Fruit fly (Drosophila melanogaster) whole organism, wandering third instar larva: ENCODE data around the gene CG43630.

Experiments used
- Abd-B ChIP-seq: fragments of >200 bp; optimal IDR thresholded peaks from 2 replicates; lab custom pipeline; 2017; ENCODE audit warnings: missing biosample characterization, missing genetic modification characterization
- CG32264 ChIP-seq: fragments of 200-800 bp; sonication (Bioruptor generic); optimal IDR thresholded peaks from 2 replicates; lab custom pipeline; 2016; ENCODE audit warnings: missing biosample characterization, missing genetic modification characterization
- CG9705 ChIP-seq: fragments of 200-800 bp; sonication (Bioruptor generic); optimal IDR thresholded peaks from 2 replicates; lab custom pipeline; 2018; ENCODE audit warnings: missing biosample characterization, mild to moderate bottlenecking, missing genetic modification characterization
- CrebA ChIP-seq: fragments of 200-800 bp; sonication (Bioruptor generic); optimal IDR thresholded peaks from 2 replicates; lab custom pipeline; 2016; ENCODE audit warnings: missing biosample characterization, mild to moderate bottlenecking, missing genetic modification characterization, borderline replicate concordance
- Dfd ChIP-seq: fragments of >200 bp; optimal IDR thresholded peaks from 2 replicates; lab custom pipeline; 2017; ENCODE audit warnings: missing biosample characterization, missing genetic modification characterization
- Dif ChIP-seq: fragments of 200-275, 200-300 bp; sonication (Bioruptor generic); optimal IDR thresholded peaks from 2 replicates; lab custom pipeline; 2018; ENCODE audit warnings: missing biosample characterization, missing genetic modification characterization; ENCODE audit not compliant: partially characterized antibody
- GATAd ChIP-seq: sonication (Bioruptor generic); optimal IDR thresholded peaks from 2 replicates; lab custom pipeline; 2016; ENCODE audit warnings: missing biosample characterization, missing genetic modification characterization
- HLH106 ChIP-seq: fragments of 200-800 bp; optimal IDR thresholded peaks from 3 replicates; lab custom pipeline; 2019; ENCODE audit warnings: missing biosample characterization, mild to moderate bottlenecking, missing genetic modification characterization, moderate library complexity
- Hnf4 ChIP-seq: fragments of 200-800 bp; sonication (Bioruptor generic); optimal IDR thresholded peaks from 2 replicates; lab custom pipeline; 2016; ENCODE audit warnings: missing biosample characterization, mild to moderate bottlenecking, missing genetic modification characterization
- Hr78 ChIP-seq: fragments of >200 bp; optimal IDR thresholded peaks from 2 replicates; lab custom pipeline; 2017; ENCODE audit warnings: missing biosample characterization, missing genetic modification characterization
- Hr83 ChIP-seq: fragments of 200-300 bp; sonication (Bioruptor generic); optimal IDR thresholded peaks from 2 replicates; lab custom pipeline; 2016; ENCODE audit warnings: missing biosample characterization, mild to moderate bottlenecking, missing genetic modification characterization, moderate library complexity; ENCODE audit not compliant: poor library complexity, severe bottlenecking
- Jra ChIP-seq: sonication (Bioruptor generic); optimal IDR thresholded peaks from 2 replicates; lab custom pipeline; 2016; ENCODE audit warnings: missing biosample characterization, missing genetic modification characterization
- Mio ChIP-seq: sonication (Bioruptor generic); optimal IDR thresholded peaks from 2 replicates; lab custom pipeline; 2016; ENCODE audit warnings: missing biosample characterization, missing genetic modification characterization
- Myc ChIP-seq: fragments of >200 bp; optimal IDR thresholded peaks from 2 replicates; lab custom pipeline; 2017
- N ChIP-seq: fragments of >200 bp; optimal IDR thresholded peaks from 2 replicates; lab custom pipeline; 2018; ENCODE audit warnings: missing biosample characterization, missing external identifiers, missing genetic modification characterization
- OdsH ChIP-seq: fragments of 200-800 bp; sonication (Bioruptor generic); optimal IDR thresholded peaks from 2 replicates; lab custom pipeline; 2016; ENCODE audit warnings: missing biosample characterization, mild to moderate bottlenecking, missing genetic modification characterization
- Rel ChIP-seq, 2 experiments: fragments of 200-800 bp; sonication (Bioruptor generic) in 1 of 2; optimal IDR thresholded peaks; 2 replicates in 1 of 2; 3 replicates in 1 of 2; lab custom pipeline; 2016 to 2019; ENCODE audit warnings: mild to moderate bottlenecking in 2 of 2, missing biosample characterization in 2 of 2, missing genetic modification characterization in 2 of 2, moderate library complexity in 1 of 2
- Sp1 ChIP-seq: fragments of 200-800 bp; sonication (Bioruptor generic); optimal IDR thresholded peaks from 3 replicates; lab custom pipeline; 2019; ENCODE audit warnings: missing biosample characterization, mild to moderate bottlenecking, missing genetic modification characterization, moderate library complexity
- Vsx2 ChIP-seq: fragments of 200-300, 225-300 bp; sonication (Bioruptor generic); optimal IDR thresholded peaks from 2 replicates; lab custom pipeline; 2018; ENCODE audit warnings: missing biosample characterization, missing genetic modification characterization; ENCODE audit not compliant: partially characterized antibody
- br ChIP-seq: fragments of 200-800 bp; sonication (Bioruptor generic); optimal IDR thresholded peaks from 2 replicates; lab custom pipeline; 2016; ENCODE audit warnings: missing biosample characterization, missing genetic modification characterization
- brk ChIP-seq: fragments of 200-800 bp; sonication (Bioruptor generic); optimal IDR thresholded peaks from 2 replicates; lab custom pipeline; 2016; ENCODE audit warnings: missing biosample characterization, mild to moderate bottlenecking, missing genetic modification characterization
- dl ChIP-seq, 2 experiments: fragments of 175-275, 200-275 bp in 1 of 2; fragments of 200-275 bp in 1 of 2; sonication (Bioruptor generic); optimal IDR thresholded peaks; lab custom pipeline; 2018; ENCODE audit warnings: mild to moderate bottlenecking in 2 of 2, missing biosample characterization in 2 of 2, missing genetic modification characterization in 2 of 2, moderate library complexity in 2 of 2; ENCODE audit not compliant: partially characterized antibody in 2 of 2, insufficient read depth in 1 of 2
- dmrt93B ChIP-seq: fragments of 200-800 bp; sonication (Bioruptor generic); optimal IDR thresholded peaks from 2 replicates; lab custom pipeline; 2018; ENCODE audit warnings: missing biosample characterization, mild to moderate bottlenecking, missing genetic modification characterization
- dsf ChIP-seq: sonication (Bioruptor generic); optimal IDR thresholded peaks from 2 replicates; lab custom pipeline; 2016; ENCODE audit warnings: missing biosample characterization, missing genetic modification characterization, borderline replicate concordance
- ey ChIP-seq: fragments of 200-800 bp; sonication (Bioruptor generic); optimal IDR thresholded peaks from 2 replicates; lab custom pipeline; 2016; ENCODE audit warnings: missing biosample characterization, missing genetic modification characterization
- foxo ChIP-seq, 2 experiments: fragments of 200-800 bp; sonication (Bioruptor generic); optimal IDR thresholded peaks; 2 replicates in 1 of 2; 3 replicates in 1 of 2; lab custom pipeline; 2016 to 2017; ENCODE audit warnings: missing biosample characterization in 2 of 2, missing genetic modification characterization in 2 of 2
- fru ChIP-seq: fragments of 200-800 bp; sonication (Bioruptor generic); optimal IDR thresholded peaks from 3 replicates; lab custom pipeline; 2016; ENCODE audit warnings: missing biosample characterization, mild to moderate bottlenecking, missing genetic modification characterization
- h ChIP-seq: fragments of 200-800 bp; sonication (Bioruptor generic); optimal IDR thresholded peaks from 3 replicates; lab custom pipeline; 2016; ENCODE audit warnings: missing biosample characterization, mild to moderate bottlenecking, missing genetic modification characterization
- jim ChIP-seq: fragments of 175-275, 200-325 bp; sonication (Bioruptor generic); optimal IDR thresholded peaks from 2 replicates; lab custom pipeline; 2016; ENCODE audit warnings: missing biosample characterization, mild to moderate bottlenecking, missing genetic modification characterization
- lola ChIP-seq: fragments of >200 bp; optimal IDR thresholded peaks from 2 replicates; lab custom pipeline; 2017; ENCODE audit warnings: missing biosample characterization, missing genetic modification characterization
- pan ChIP-seq: fragments of >200 bp; optimal IDR thresholded peaks from 2 replicates; lab custom pipeline; 2017
- psq ChIP-seq: fragments of 200-800 bp; sonication (Bioruptor generic); optimal IDR thresholded peaks from 3 replicates; lab custom pipeline; 2017; ENCODE audit warnings: missing biosample characterization, mild to moderate bottlenecking, missing genetic modification characterization, moderate library complexity
- rgr ChIP-seq: fragments of 200-800 bp; sonication (Bioruptor generic); optimal IDR thresholded peaks from 3 replicates; lab custom pipeline; 2016; ENCODE audit warnings: missing biosample characterization, mild to moderate bottlenecking, missing genetic modification characterization
- sage ChIP-seq: fragments of 200-800 bp; sonication (Bioruptor generic); optimal IDR thresholded peaks from 2 replicates; lab custom pipeline; 2016; ENCODE audit warnings: missing biosample characterization, mild to moderate bottlenecking, missing genetic modification characterization
- sv ChIP-seq: fragments of 200-800 bp; sonication (Bioruptor generic); optimal IDR thresholded peaks from 3 replicates; lab custom pipeline; 2016; ENCODE audit warnings: missing biosample characterization, missing genetic modification characterization
- tai ChIP-seq: sonication (Bioruptor generic); optimal IDR thresholded peaks from 2 replicates; lab custom pipeline; 2016; ENCODE audit warnings: missing biosample characterization, missing genetic modification characterization
- usp ChIP-seq: fragments of >200 bp; optimal IDR thresholded peaks from 2 replicates; lab custom pipeline; 2017; ENCODE audit warnings: missing biosample characterization, missing genetic modification characterization
- woc ChIP-seq: sonication (Bioruptor generic); optimal IDR thresholded peaks from 2 replicates; lab custom pipeline; 2016; ENCODE audit warnings: missing biosample characterization, mild to moderate bottlenecking, missing genetic modification characterization

Gene CG43630

dm6 chr3R:12720344-12721200 is 44.5 kb upstream of the CG43630 start:
- no peak for TF ChIP-seq usp
- TF ChIP-seq CrebA (GFP tag; lab: Kevin White, UChicago) = peak; percentile 41
- no peak for TF ChIP-seq br
- peak; percentile 15 for TF ChIP-seq woc (GFP tag; lab: Kevin White, UChicago)
- no peak for TF ChIP-seq dmrt93B (GFP tag; lab: Kevin White, UChicago)
- no peak for TF ChIP-seq ey (GFP tag; lab: Kevin White, UChicago)
- TF ChIP-seq Vsx2 (GFP tag; lab: Kevin White, UChicago) = no peak
- TF ChIP-seq dsf (GFP tag; lab: Kevin White, UChicago) = no peak
- TF ChIP-seq Hnf4 = peak; percentile 14
- no peak for TF ChIP-seq lola (GFP tag; lab: Kevin White, UChicago)
- no peak for TF ChIP-seq brk (GFP tag; lab: Kevin White, UChicago)
- TF ChIP-seq tai (GFP tag; lab: Kevin White, UChicago) = no peak
- no peak for TF ChIP-seq HLH106
- no peak for TF ChIP-seq CG32264 (GFP tag; lab: Kevin White, UChicago)
- TF ChIP-seq Mio (GFP tag; lab: Kevin White, UChicago) = no peak

- TF ChIP-seq Hr78 (GFP tag; lab: Kevin White, UChicago) (no peak), jim (GFP tag; lab: Kevin White, UChicago) (no peak), Hnf4 (no peak), Hr83 (GFP tag; lab: Kevin White, UChicago) (peak; percentile 71), Vsx2 (GFP tag; lab: Kevin White, UChicago) (peak; percentile 51), woc (GFP tag; lab: Kevin White, UChicago) (peak; percentile 46), tai (GFP tag; lab: Kevin White, UChicago) (no peak), dsf (GFP tag; lab: Kevin White, UChicago) (no peak), CG32264 (GFP tag; lab: Kevin White, UChicago) (no peak), br (no peak), CrebA (GFP tag; lab: Kevin White, UChicago) (peak; percentile 63), Rel (GFP tag; optimal IDR thresholded peaks at IDR 0.05; lab: Kevin White, UChicago) (no peak), Rel (tag; optimal IDR thresholded peaks at IDR 0.05; lab: Kevin White, UChicago) (peak; percentile 57), foxo (GFP tag; optimal IDR thresholded peaks at IDR 0.05; lab: Kevin White, UChicago) (peak in 1 of 2 experiments; percentile 68), Jra (no peak), psq (GFP tag; lab: Kevin White, UChicago) (peak; percentile 62), Mio (GFP tag; lab: Kevin White, UChicago) (no peak), Abd-B (GFP tag; lab: Kevin White, UChicago) (no peak), dl (GFP tag; optimal IDR thresholded peaks at IDR 0.05; lab: Kevin White, UChicago; ENCODE audit: insufficient read depth in 1 of 2, partially characterized antibody in 2 of 2) (peak; percentile 77 to 83), ey (GFP tag; lab: Kevin White, UChicago) (no peak), Myc (lab: Kevin White, UChicago) (no peak), Dif (GFP tag; lab: Kevin White, UChicago) (peak; percentile 72), Dfd (GFP tag; lab: Kevin White, UChicago) (no peak), sv (no peak), rgr (peak; percentile 39), brk (GFP tag; lab: Kevin White, UChicago) (no peak), Sp1 (peak; percentile 52), CG9705 (GFP tag; lab: Kevin White, UChicago) (no peak), dmrt93B (GFP tag; lab: Kevin White, UChicago) (peak; percentile 38), sage (peak; percentile 18), fru (GFP tag; lab: Kevin White, UChicago) (peak; percentile 36), usp (no peak), HLH106 (peak; percentile 59), OdsH (GFP tag; lab: Kevin White, UChicago) (peak; percentile 27), lola (GFP tag; lab: Kevin White, UChicago) (no peak), N (GFP tag; lab: Kevin White, UChicago) (no peak), pan (lab: Kevin White, UChicago) (no peak), GATAd (no peak), h (peak; percentile 62)
Observed at dm6 chr3R:12719627-12720343, 43.7 kb upstream of the CG43630 start.
